Worm (Caenorhabditis elegans) whole organism, L1 larva: ENCODE measurements around the gene F16G10.13.

Source experiments
- C16A3.4 ChIP-seq: fragments of 150-350 bp; optimal IDR thresholded peaks from 2 replicates; lab custom pipeline; 2014; ENCODE audit warnings: missing biosample characterization, missing genetic modification characterization
- F16B12.6 ChIP-seq: fragments of 150-350 bp; optimal IDR thresholded peaks from 2 replicates; lab custom pipeline; 2014; ENCODE audit warnings: missing biosample characterization, missing genetic modification characterization
- aly-2 ChIP-seq: fragments of 150-350 bp; optimal IDR thresholded peaks from 2 replicates; lab custom pipeline; 2014; ENCODE audit warnings: missing biosample characterization, missing genetic modification characterization
- ces-1 ChIP-seq: fragments of 150-350 bp; optimal IDR thresholded peaks from 2 replicates; lab custom pipeline; 2014; ENCODE audit warnings: missing biosample characterization, missing genetic modification reagents, missing genetic modification characterization
- fkh-10 ChIP-seq: sonication (generic microtip); optimal IDR thresholded peaks from 2 replicates; lab custom pipeline; 2017; ENCODE audit warnings: missing biosample characterization, missing genetic modification reagents, missing genetic modification characterization
- hlh-17 ChIP-seq: fragments of 200-800 bp; sonication (Bioruptor generic); optimal IDR thresholded peaks from 2 replicates; lab custom pipeline; 2018; ENCODE audit warnings: missing genetic modification characterization, mild to moderate bottlenecking, missing compliant biosample characterization, moderate library complexity, borderline replicate concordance
- hlh-4 ChIP-seq: sonication (generic microtip); optimal IDR thresholded peaks from 2 replicates; lab custom pipeline; 2016; ENCODE audit warnings: mild to moderate bottlenecking, missing genetic modification characterization, missing compliant biosample characterization
- hpl-2 ChIP-seq: fragments of 150-350 bp; optimal IDR thresholded peaks from 2 replicates; lab custom pipeline; 2014; ENCODE audit warnings: missing biosample characterization, missing genetic modification reagents, missing genetic modification characterization
- lin-13 ChIP-seq: fragments of 150-350 bp; optimal IDR thresholded peaks from 2 replicates; lab custom pipeline; 2014; ENCODE audit warnings: missing biosample characterization, missing genetic modification reagents, missing genetic modification characterization
- lin-14 ChIP-seq: fragments of 200-800 bp; sonication (Bioruptor generic); optimal IDR thresholded peaks from 2 replicates; lab custom pipeline; 2018; ENCODE audit warnings: mild to moderate bottlenecking, missing genetic modification characterization, moderate library complexity, missing compliant biosample characterization
- mab-9 ChIP-seq: fragments of 200-800 bp; sonication (Bioruptor generic); IDR thresholded peaks from 2 replicates; pipeline ENCODE4 v1.3.6; 2022; ENCODE audit warnings: missing genetic modification reagents, missing genetic modification characterization, missing compliant biosample characterization
- nhr-90 ChIP-seq: sonication (generic microtip); optimal IDR thresholded peaks from 2 replicates; lab custom pipeline; 2016; ENCODE audit warnings: mild to moderate bottlenecking, missing genetic modification characterization, missing compliant biosample characterization; ENCODE audit not compliant: poor library complexity
- skn-1 ChIP-seq: fragments of 150-350 bp; optimal IDR thresholded peaks from 2 replicates; lab custom pipeline; 2014; ENCODE audit warnings: missing biosample characterization, missing genetic modification characterization
- snu-23 ChIP-seq: sonication (generic microtip); optimal IDR thresholded peaks from 2 replicates; lab custom pipeline; 2016; ENCODE audit warnings: missing genetic modification characterization, missing compliant biosample characterization
- swsn-7 ChIP-seq: sonication (generic microtip); optimal IDR thresholded peaks from 2 replicates; lab custom pipeline; 2016; ENCODE audit warnings: missing genetic modification characterization, missing compliant biosample characterization
- unc-86 ChIP-seq: sonication (generic microtip); optimal IDR thresholded peaks from 2 replicates; lab custom pipeline; 2016; ENCODE audit warnings: missing genetic modification characterization, missing compliant biosample characterization
- zag-1 ChIP-seq: fragments of 150-350 bp; optimal IDR thresholded peaks from 2 replicates; lab custom pipeline; 2014; ENCODE audit warnings: missing biosample characterization, missing genetic modification characterization
- zip-4 ChIP-seq: fragments of 200-800 bp; sonication (Bioruptor generic); optimal IDR thresholded peaks from 2 replicates; lab custom pipeline; 2018; ENCODE audit warnings: mild to moderate bottlenecking, missing genetic modification characterization, moderate library complexity, missing compliant biosample characterization

F16G10.13 gene

ce11 chrII:2353012-2353411 is 42.8 kb downstream of the F16G10.13 start, which contains the start of gene F43C11.3:
F43C11.3 (plus strand) TSS chrII:2353312.
- TF ChIP-seq lin-13 (GFP tag; lab: Kevin White, UChicago), result no peak
- no peak for TF ChIP-seq hlh-4
- no peak for TF ChIP-seq swsn-7 (tag; lab: Kevin White, UChicago)
- no peak for TF ChIP-seq unc-86
- TF ChIP-seq nhr-90 (tag; lab: Kevin White, UChicago), result no peak
- TF ChIP-seq hlh-17 (GFP tag; lab: Kevin White, UChicago), result no peak
- no peak for TF ChIP-seq zag-1 (tag; lab: Kevin White, UChicago)
- TF ChIP-seq skn-1, result no peak
- TF ChIP-seq C16A3.4 (tag; lab: Kevin White, UChicago), result no peak

ce11 chrII:2352546-2352945 is 43.2 kb downstream of the F16G10.13 start, which contains the start of gene F43C11.10:
F43C11.10 (minus strand) TSS chrII:2352646.
- TF ChIP-seq ces-1 (no peak), zip-4 (no peak), hpl-2 (GFP tag; lab: Kevin White, UChicago) (no peak), lin-13 (GFP tag; lab: Kevin White, UChicago) (no peak)

- TF ChIP-seq fkh-10 (no peak), F16B12.6 (tag; lab: Kevin White, UChicago) (no peak), zip-4 (no peak), lin-14 (no peak), snu-23 (GFP tag; lab: Kevin White, UChicago) (no peak), mab-9 (GFP tag; lab: Robert Waterston, UW) (no peak), aly-2 (no peak)
Observed at ce11 chrII:2346672-2347071, 49.1 kb downstream of the F16G10.13 start, which contains the start of gene F43C11.4. F43C11.4 (plus strand) TSS chrII:2346972.
